Fruit fly (Drosophila melanogaster): ENCODE results near the gene wapl.

- TF ChIP-seq fd96Ca (GFP tag; IDR thresholded peaks at IDR 0.05) = no peak
- no peak for TF ChIP-seq CG10348 (GFP tag; IDR thresholded peaks at IDR 0.05)
- TF ChIP-seq CG8301 (tag; optimal IDR thresholded peaks at IDR 0.05) = no peak
- no peak for TF ChIP-seq CG8159 (tag; optimal IDR thresholded peaks at IDR 0.05)
Measured at dm6 chrX:2203766-2204165, 45.0 kb upstream of the wapl start, which contains the start of gene FarO.

Data from whole organism, pupa.